Fruit fly (Drosophila melanogaster) whole organism: ENCODE data around the gene CG15818.

Source experiments
- CG8478 ChIP-seq: fragments of >200 bp; optimal IDR thresholded peaks from 2 replicates; lab custom pipeline; 2018; ENCODE audit warnings: inconsistent platforms
- Dll ChIP-seq: fragments of >200 bp; optimal IDR thresholded peaks from 2 replicates; lab custom pipeline; 2017
- EcR ChIP-seq, 2 experiments: fragments of >200 bp; optimal IDR thresholded peaks; 2 replicates each; lab custom pipeline; 2017; ENCODE audit warnings: missing biosample characterization in 2 of 2, missing genetic modification characterization in 2 of 2, missing genetic modification reagents in 2 of 2
- pan ChIP-seq: fragments of >200 bp; optimal IDR thresholded peaks from 2 replicates; lab custom pipeline; 2017
- psq ChIP-seq: fragments of >200 bp; optimal IDR thresholded peaks from 2 replicates; lab custom pipeline; 2017
- usp ChIP-seq: fragments of >200 bp; optimal IDR thresholded peaks from 2 replicates; lab custom pipeline; 2017; ENCODE audit warnings: missing biosample characterization, missing genetic modification characterization, mixed read lengths

DNA sequence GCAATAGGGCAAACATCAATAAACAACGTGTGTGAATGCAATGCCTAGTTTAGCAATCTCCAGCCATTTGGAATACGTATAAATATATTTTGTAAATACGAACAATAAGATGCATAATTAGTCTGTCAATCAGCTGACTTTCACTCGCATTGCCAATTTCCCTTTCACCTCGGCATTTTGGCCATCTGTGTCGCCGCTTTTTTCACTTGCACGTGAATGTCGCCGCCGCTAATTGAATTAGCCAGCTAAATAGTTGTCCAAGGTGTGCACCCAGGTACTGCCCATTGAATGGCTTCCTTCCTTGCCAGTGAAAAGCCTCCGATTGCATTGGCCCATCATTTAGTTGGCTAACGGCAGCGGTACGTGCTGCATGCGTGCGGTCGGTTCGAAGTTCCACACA, 33.3 kb upstream of the CG15818 start, which contains the start of gene ninaC:
- TF ChIP-seq pan (lab: Kevin White, UChicago) (no peak), CG8478 (lab: Kevin White, UChicago) (no peak), psq (lab: Kevin White, UChicago) (no peak), usp (GFP tag; lab: Kevin White, UChicago) (no peak), Dll (no peak), EcR (GFP tag; optimal IDR thresholded peaks at IDR 0.05; lab: Kevin White, UChicago) (no peak)
